Worm (Caenorhabditis elegans) whole organism, L4 larva: ENCODE data around the gene C06E4.8.
A peak's percentile ranks its signal among the peaks of the same experiment; 100 is the strongest.

ENCODE experiments used
- F44E2.7 ChIP-seq: fragments of 200-800 bp; sonication (Bioruptor generic); IDR thresholded peaks from 2 replicates; pipeline ENCODE4 v2.1.2; 2022; ENCODE audit warnings: missing genetic modification characterization, missing compliant biosample characterization
- F49E8.2 ChIP-seq: sonication (generic microtip); optimal IDR thresholded peaks from 2 replicates; lab custom pipeline; 2016; ENCODE audit warnings: missing compliant biosample characterization, mild to moderate bottlenecking, missing genetic modification characterization, borderline replicate concordance
- R02D3.7 ChIP-seq: fragments of 150-350 bp; sonication (generic microtip); optimal IDR thresholded peaks from 3 replicates; lab custom pipeline; 2014; ENCODE audit warnings: missing biosample characterization, missing genetic modification characterization
- T20F7.1 ChIP-seq: fragments of 200-800 bp; sonication (Bioruptor generic); optimal IDR thresholded peaks from 2 replicates; lab custom pipeline; 2018; ENCODE audit warnings: mild to moderate bottlenecking, missing genetic modification characterization, missing compliant biosample characterization
- T26A8.4 ChIP-seq: fragments of 200-800 bp; sonication (Bioruptor generic); IDR thresholded peaks from 2 replicates; pipeline ENCODE4 v1.3.6; 2022; ENCODE audit warnings: missing genetic modification characterization, missing compliant biosample characterization
- ZK337.2 ChIP-seq: fragments of 200-800 bp; sonication (Bioruptor generic); IDR thresholded peaks from 2 replicates; pipeline ENCODE4 v1.3.6; 2022; ENCODE audit warnings: missing genetic modification reagents, missing genetic modification characterization, missing compliant biosample characterization
- ZK546.5 ChIP-seq, 2 experiments: sonication (generic microtip); optimal IDR thresholded peaks; 2 replicates each; lab custom pipeline; 2017; ENCODE audit warnings: missing biosample characterization in 2 of 2, missing genetic modification characterization in 2 of 2
- aha-1 ChIP-seq: fragments of 150-350 bp; peaks from one replicate; lab custom pipeline; 2014; ENCODE audit warnings: missing biosample characterization, missing genetic modification characterization
- aly-2 ChIP-seq: sonication (generic microtip); optimal IDR thresholded peaks from 2 replicates; lab custom pipeline; 2018; ENCODE audit warnings: missing biosample characterization, missing genetic modification characterization
- ama-1 ChIP-seq: fragments of 150-350 bp; optimal IDR thresholded peaks from 2 replicates; lab custom pipeline; 2014; ENCODE audit warnings: inconsistent platforms, mixed read lengths
- arid-1 ChIP-seq: fragments of 200-800 bp; sonication (Bioruptor generic); conservative IDR thresholded peaks from 2 replicates; pipeline ENCODE4 v1.3.6; 2022; ENCODE audit warnings: missing genetic modification reagents, missing genetic modification characterization, missing compliant biosample characterization
- attf-4 ChIP-seq: sonication (generic microtip); optimal IDR thresholded peaks from 3 replicates; lab custom pipeline; 2017; ENCODE audit warnings: missing biosample characterization, missing genetic modification characterization
- ceh-20 ChIP-seq: fragments of 200-800 bp; sonication (Bioruptor generic); IDR thresholded peaks from 2 replicates; pipeline ENCODE4 v1.3.6; 2022; ENCODE audit warnings: missing genetic modification reagents, missing genetic modification characterization, missing compliant biosample characterization
- ceh-62 ChIP-seq: sonication (generic microtip); optimal IDR thresholded peaks from 2 replicates; lab custom pipeline; 2017; ENCODE audit warnings: missing biosample characterization, missing genetic modification characterization
- ctbp-1 ChIP-seq: fragments of 200-800 bp; sonication (Bioruptor generic); IDR thresholded peaks from 2 replicates; pipeline ENCODE4 v1.3.6; 2022; ENCODE audit warnings: missing genetic modification reagents, missing genetic modification characterization, missing compliant biosample characterization
- daf-12 ChIP-seq: fragments of 150-350 bp; optimal IDR thresholded peaks from 2 replicates; lab custom pipeline; 2014; ENCODE audit warnings: missing biosample characterization, missing genetic modification reagents, missing genetic modification characterization
- daf-16 ChIP-seq, 3 experiments: sonication (generic microtip); optimal IDR thresholded peaks; 2 replicates each; lab custom pipeline; 2016 to 2017; ENCODE audit warnings: missing genetic modification characterization in 3 of 3, missing genetic modification reagents in 3 of 3, mild to moderate bottlenecking in 2 of 3, missing compliant biosample characterization in 2 of 3, missing biosample characterization in 1 of 3, moderate library complexity in 1 of 3
- dmd-6 ChIP-seq: fragments of 200-800 bp; sonication (Bioruptor generic); IDR thresholded peaks from 2 replicates; pipeline ENCODE4 v1.3.6; 2022; ENCODE audit warnings: missing genetic modification reagents, missing genetic modification characterization, missing compliant biosample characterization
- dpl-1 ChIP-seq: fragments of 150-350 bp; optimal IDR thresholded peaks from 2 replicates; lab custom pipeline; 2014; ENCODE audit warnings: missing biosample characterization, missing genetic modification reagents, missing genetic modification characterization
- dve-1 ChIP-seq: sonication (generic microtip); optimal IDR thresholded peaks from 2 replicates; lab custom pipeline; 2017; ENCODE audit warnings: antibody characterized with exemption, mild to moderate bottlenecking, missing genetic modification characterization, missing compliant biosample characterization; ENCODE audit not compliant: insufficient read depth
- fos-1 ChIP-seq: fragments of 150-350 bp; optimal IDR thresholded peaks from 2 replicates; lab custom pipeline; 2014; ENCODE audit warnings: missing biosample characterization, missing genetic modification characterization
- hlh-11 ChIP-seq: fragments of 200-800 bp; sonication (Bioruptor generic); optimal IDR thresholded peaks from 2 replicates; lab custom pipeline; 2018; ENCODE audit warnings: mild to moderate bottlenecking, missing genetic modification characterization, missing compliant biosample characterization
- hlh-30 ChIP-seq: sonication (generic microtip); optimal IDR thresholded peaks from 2 replicates; lab custom pipeline; 2017; ENCODE audit warnings: antibody characterized with exemption, mild to moderate bottlenecking, missing genetic modification characterization, missing compliant biosample characterization; ENCODE audit not compliant: insufficient read depth
- hmg-1.1 ChIP-seq: fragments of 200-800 bp; sonication (Bioruptor generic); IDR thresholded peaks from 2 replicates; pipeline ENCODE4 v1.3.6; 2022; ENCODE audit warnings: missing genetic modification reagents, missing genetic modification characterization, missing compliant biosample characterization
- lin-13 ChIP-seq: fragments of 150-350 bp; optimal IDR thresholded peaks from 2 replicates; lab custom pipeline; 2014; ENCODE audit warnings: missing biosample characterization, missing genetic modification reagents, missing genetic modification characterization
- lin-38 ChIP-seq: fragments of 200-800 bp; sonication (Bioruptor generic); IDR thresholded peaks from 2 replicates; pipeline ENCODE4 v1.3.6; 2022; ENCODE audit warnings: missing genetic modification reagents, missing genetic modification characterization, missing compliant biosample characterization
- lir-3 ChIP-seq: sonication (generic microtip); optimal IDR thresholded peaks from 2 replicates; lab custom pipeline; 2016; ENCODE audit warnings: mild to moderate bottlenecking, missing genetic modification characterization, missing compliant biosample characterization
- lsy-2 ChIP-seq, 2 experiments: fragments of 150-350 bp in 1 of 2; sonication (generic microtip) in 1 of 2; optimal IDR thresholded peaks; 2 replicates each; lab custom pipeline; 2014 to 2017; ENCODE audit warnings: missing biosample characterization in 2 of 2, missing genetic modification characterization in 2 of 2
- madf-9 ChIP-seq: fragments of 200-800 bp; sonication (Bioruptor generic); conservative IDR thresholded peaks from 2 replicates; pipeline ENCODE4 v1.3.6; 2022; ENCODE audit warnings: missing genetic modification reagents, missing genetic modification characterization, missing compliant biosample characterization
- mdl-1 ChIP-seq, 2 experiments: fragments of 150-350 bp in 1 of 2; sonication (generic microtip) in 1 of 2; optimal IDR thresholded peaks; 2 replicates each; lab custom pipeline; 2014 to 2017; ENCODE audit warnings: missing biosample characterization in 2 of 2, missing genetic modification characterization in 2 of 2
- mep-1 ChIP-seq: fragments of 150-350 bp; sonication (generic microtip); optimal IDR thresholded peaks from 3 replicates; lab custom pipeline; 2014; ENCODE audit warnings: missing biosample characterization, missing genetic modification characterization
- mes-2 ChIP-seq: sonication (generic microtip); optimal IDR thresholded peaks from 2 replicates; lab custom pipeline; 2016; ENCODE audit warnings: missing genotype, mild to moderate bottlenecking, missing genetic modification characterization, missing compliant biosample characterization; ENCODE audit not compliant: poor library complexity, severe bottlenecking
- nhr-11 ChIP-seq: fragments of 150-350 bp; optimal IDR thresholded peaks from 2 replicates; lab custom pipeline; 2014; ENCODE audit warnings: missing biosample characterization, missing genetic modification characterization
- nhr-111 ChIP-seq: fragments of 200-800 bp; sonication (Bioruptor generic); optimal IDR thresholded peaks from 2 replicates; lab custom pipeline; 2018; ENCODE audit warnings: mild to moderate bottlenecking, missing genetic modification characterization, missing compliant biosample characterization
- nhr-237 ChIP-seq: sonication (generic microtip); optimal IDR thresholded peaks from 2 replicates; lab custom pipeline; 2017; ENCODE audit warnings: missing biosample characterization, missing genetic modification characterization
- nhr-25 ChIP-seq: sonication (generic microtip); optimal IDR thresholded peaks from 2 replicates; lab custom pipeline; 2017; ENCODE audit warnings: missing genetic modification characterization, mild to moderate bottlenecking, missing compliant biosample characterization, antibody characterized with exemption, moderate library complexity, borderline replicate concordance; ENCODE audit not compliant: insufficient read depth
- nhr-28 ChIP-seq: fragments of 150-350 bp; optimal IDR thresholded peaks from 2 replicates; lab custom pipeline; 2014; ENCODE audit warnings: missing biosample characterization, missing genetic modification characterization
- nhr-6 ChIP-seq: fragments of 150-350 bp; optimal IDR thresholded peaks from 2 replicates; lab custom pipeline; 2014; ENCODE audit warnings: missing biosample characterization, missing genetic modification characterization
- nhr-77 ChIP-seq: fragments of 150-350 bp; optimal IDR thresholded peaks from 2 replicates; lab custom pipeline; 2014; ENCODE audit warnings: missing biosample characterization, missing genetic modification characterization
- pha-4 ChIP-seq, 2 experiments: fragments of 150-350 bp in 1 of 2; fragments of 200-800 bp in 1 of 2; sonication (Bioruptor generic) in 1 of 2; IDR thresholded peaks in 1 of 2; optimal IDR thresholded peaks in 1 of 2; 2 replicates each; pipeline versions ENCODE4 v1.3.6 to Lab custom; 2014 to 2022; ENCODE audit warnings: missing genetic modification characterization in 2 of 2, missing genetic modification reagents in 2 of 2, missing biosample characterization in 1 of 2, missing compliant biosample characterization in 1 of 2
- pqm-1 ChIP-seq: sonication (generic microtip); optimal IDR thresholded peaks from 2 replicates; lab custom pipeline; 2017; ENCODE audit warnings: missing biosample characterization, missing genetic modification characterization
- rbr-2 ChIP-seq: sonication (generic microtip); optimal IDR thresholded peaks from 2 replicates; lab custom pipeline; 2016; ENCODE audit warnings: missing genotype, missing genetic modification characterization, missing compliant biosample characterization
- snpc-1.2 ChIP-seq: fragments of 200-800 bp; sonication (Bioruptor generic); IDR thresholded peaks from 2 replicates; pipeline ENCODE4 v1.3.6; 2022; ENCODE audit warnings: missing genetic modification reagents, missing genetic modification characterization, missing compliant biosample characterization
- unc-130 ChIP-seq: sonication (generic microtip); optimal IDR thresholded peaks from 2 replicates; lab custom pipeline; 2016; ENCODE audit warnings: missing genetic modification reagents, missing genetic modification characterization, missing compliant biosample characterization
- zfp-3 ChIP-seq: fragments of 200-800 bp; sonication (Bioruptor generic); conservative IDR thresholded peaks from 2 replicates; pipeline ENCODE4 v1.3.6; 2022; ENCODE audit warnings: missing genetic modification reagents, missing genetic modification characterization, missing compliant biosample characterization
- ztf-11 ChIP-seq: fragments of 150-350 bp; optimal IDR thresholded peaks from 2 replicates; lab custom pipeline; 2014; ENCODE audit warnings: missing biosample characterization, missing genetic modification characterization
- ztf-7 ChIP-seq: fragments of 150-350 bp; optimal IDR thresholded peaks from 2 replicates; lab custom pipeline; 2014; ENCODE audit warnings: missing biosample characterization, missing genetic modification characterization

C06E4.8 gene

ce11 chrIV:7313962-7314361 lies 28.3 kb upstream of the C06E4.8 start:
- TF ChIP-seq T26A8.4 (GFP tag; lab: Robert Waterston, UW), result peak; percentile 20; the same call in 1 of the 2 replicates
- peak; percentile 44 for TF ChIP-seq ama-1 (lab: Kevin White, UChicago)
- TF ChIP-seq nhr-77, result peak; percentile 61
- peak; percentile 67 for TF ChIP-seq T20F7.1
- peak; percentile 6 for TF ChIP-seq nhr-11
- peak; percentile 58 for TF ChIP-seq hmg-1.1 (GFP tag; lab: Robert Waterston, UW)
- TF ChIP-seq ZK546.5 (tag; optimal IDR thresholded peaks at IDR 0.05; lab: Kevin White, UChicago), result no peak
- TF ChIP-seq rbr-2 (tag; lab: Kevin White, UChicago), result peak; percentile 42
- TF ChIP-seq ztf-7 (tag; lab: Kevin White, UChicago), result peak; percentile 7
- TF ChIP-seq madf-9 (GFP tag; lab: Robert Waterston, UW), result no peak
- peak; percentile 2 for TF ChIP-seq pqm-1 (tag; lab: Kevin White, UChicago)
- TF ChIP-seq snpc-1.2 (GFP tag; lab: Robert Waterston, UW), result 0 out of 2 replicates have a peak, but pooled peaks have one; percentile 40
- TF ChIP-seq unc-130, result peak; percentile 30
- TF ChIP-seq mep-1 (tag; lab: Kevin White, UChicago), result peak; percentile 77
- no peak for TF ChIP-seq fos-1
- TF ChIP-seq dve-1, result peak; percentile 82
- no peak for TF ChIP-seq daf-12 (tag; lab: Kevin White, UChicago)
- peak in 1 of 2 experiments; percentile 29 for TF ChIP-seq daf-16 (GFP tag; optimal IDR thresholded peaks at IDR 0.05; lab: Kevin White, UChicago)
- TF ChIP-seq daf-16 (tag; optimal IDR thresholded peaks at IDR 0.05; lab: Kevin White, UChicago), result peak; percentile 80
- TF ChIP-seq lir-3 (tag; lab: Kevin White, UChicago), result no peak
- no peak for TF ChIP-seq ctbp-1 (GFP tag; lab: Robert Waterston, UW)
- peak; percentile 87 for TF ChIP-seq hlh-30 (tag; lab: Kevin White, UChicago)
- TF ChIP-seq nhr-6 (tag; lab: Kevin White, UChicago), result peak; percentile 64
- no peak for TF ChIP-seq attf-4
- TF ChIP-seq mes-2, result peak; percentile 77
- TF ChIP-seq dpl-1 (GFP tag; lab: Kevin White, UChicago), result peak; percentile 34
- TF ChIP-seq lsy-2 (tag; optimal IDR thresholded peaks at IDR 0.05; lab: Kevin White, UChicago), result peak in 1 of 2 experiments; percentile 79
- TF ChIP-seq dmd-6 (GFP tag; lab: Robert Waterston, UW), result peak; percentile 41
- no peak for TF ChIP-seq aly-2 (tag; lab: Kevin White, UChicago)
- peak; percentile 68 for TF ChIP-seq hlh-11 (tag; lab: Kevin White, UChicago)
- TF ChIP-seq pha-4 (GFP tag; IDR thresholded peaks at IDR 0.05; lab: Robert Waterston, UW), result 0 out of 2 replicates have a peak, but pooled peaks have one; percentile 25
- TF ChIP-seq pha-4 (tag; optimal IDR thresholded peaks at IDR 0.05; lab: Kevin White, UChicago), result peak; percentile 66
- TF ChIP-seq zfp-3 (GFP tag; lab: Robert Waterston, UW), result no peak
- peak; percentile 35 for TF ChIP-seq nhr-28 (tag; lab: Kevin White, UChicago)
- TF ChIP-seq nhr-25 (tag; lab: Kevin White, UChicago), result peak; percentile 29
- TF ChIP-seq lin-38 (GFP tag; lab: Robert Waterston, UW), result peak; percentile 57
- no peak for TF ChIP-seq ZK337.2 (GFP tag; lab: Robert Waterston, UW)
- no peak for TF ChIP-seq nhr-111 (GFP tag; lab: Kevin White, UChicago)

ce11 chrIV:7313397-7313910 lies 27.8 kb upstream of the C06E4.8 start, which contains the start of gene rps-8:
Gene rps-8 (minus strand): TSS chrIV:7313860.
- TF ChIP-seq aha-1 (tag; lab: Kevin White, UChicago) (peak; percentile 90), lin-38 (GFP tag; lab: Robert Waterston, UW) (no peak), arid-1 (GFP tag; lab: Robert Waterston, UW) (0 out of 2 replicates have a peak, but pooled peaks have one; percentile 3), ceh-62 (no peak), ceh-20 (no peak), nhr-237 (tag; lab: Kevin White, UChicago) (no peak), mdl-1 (tag; optimal IDR thresholded peaks at IDR 0.05; lab: Kevin White, UChicago) (no peak), F44E2.7 (0 out of 2 replicates have a peak, but pooled peaks have one; percentile 23), T26A8.4 (GFP tag; lab: Robert Waterston, UW) (no peak), R02D3.7 (no peak), F49E8.2 (tag; lab: Kevin White, UChicago) (no peak), ztf-11 (tag; lab: Kevin White, UChicago) (no peak), lin-13 (no peak), nhr-111 (GFP tag; lab: Kevin White, UChicago) (no peak)
